Worm (Caenorhabditis elegans) whole organism, L1 larva: ENCODE measurements around the gene trxr-1.

Source experiments
- C04F5.9 ChIP-seq: sonication (generic microtip); optimal IDR thresholded peaks from 2 replicates; lab custom pipeline; 2016; ENCODE audit warnings: missing genetic modification characterization, missing compliant biosample characterization
- F16B12.6 ChIP-seq: fragments of 150-350 bp; optimal IDR thresholded peaks from 2 replicates; lab custom pipeline; 2014; ENCODE audit warnings: missing biosample characterization, missing genetic modification characterization
- Y116A8C.19 ChIP-seq: sonication (generic microtip); optimal IDR thresholded peaks from 2 replicates; lab custom pipeline; 2016; ENCODE audit warnings: missing compliant biosample characterization, missing genetic modification characterization, borderline replicate concordance
- aha-1 ChIP-seq: fragments of 150-350 bp; optimal IDR thresholded peaks from 2 replicates; lab custom pipeline; 2014; ENCODE audit warnings: missing biosample characterization, missing genetic modification characterization
- alr-1 ChIP-seq: fragments of 200-800 bp; sonication (Bioruptor generic); optimal IDR thresholded peaks from 2 replicates; lab custom pipeline; 2018; ENCODE audit warnings: borderline replicate concordance, mild to moderate bottlenecking, missing genetic modification characterization, missing compliant biosample characterization
- blmp-1 ChIP-seq: fragments of 150-350 bp; optimal IDR thresholded peaks from 2 replicates; lab custom pipeline; 2014; ENCODE audit warnings: missing biosample characterization, missing genetic modification characterization
- ceh-63 ChIP-seq: fragments of 200-800 bp; sonication (Bioruptor generic); optimal IDR thresholded peaks from 2 replicates; lab custom pipeline; 2018; ENCODE audit warnings: mild to moderate bottlenecking, missing genetic modification characterization, missing compliant biosample characterization
- ceh-8 ChIP-seq: fragments of 200-800 bp; sonication (Bioruptor generic); optimal IDR thresholded peaks from 2 replicates; lab custom pipeline; 2018; ENCODE audit warnings: mild to moderate bottlenecking, missing genetic modification characterization, moderate library complexity, missing compliant biosample characterization
- ceh-82 ChIP-seq, 3 experiments: fragments of 150-350 bp in 1 of 3; sonication (generic microtip) in 2 of 3; optimal IDR thresholded peaks; 2 replicates each; lab custom pipeline; 2014 to 2017; ENCODE audit warnings: missing biosample characterization in 3 of 3, missing genetic modification characterization in 3 of 3
- ceh-88 ChIP-seq: fragments of 200-800 bp; sonication (Bioruptor generic); IDR thresholded peaks from 2 replicates; pipeline ENCODE4 v1.3.6; 2022; ENCODE audit warnings: missing genetic modification characterization, missing compliant biosample characterization
- ceh-90 ChIP-seq: sonication (generic microtip); optimal IDR thresholded peaks from 2 replicates; lab custom pipeline; 2016; ENCODE audit warnings: missing genetic modification characterization, missing compliant biosample characterization
- dsc-1 ChIP-seq: sonication (generic microtip); optimal IDR thresholded peaks from 2 replicates; lab custom pipeline; 2016; ENCODE audit warnings: mild to moderate bottlenecking, missing genetic modification characterization, missing compliant biosample characterization
- efl-1 ChIP-seq, 4 experiments: fragments of 150-350 bp; optimal IDR thresholded peaks in 3 of 4; peaks in 1 of 4; 1 replicate in 1 of 4; 2 replicates in 3 of 4; lab custom pipeline; 2014; ENCODE audit warnings: missing biosample characterization in 2 of 4, missing genetic modification characterization in 2 of 4, missing genetic modification reagents in 2 of 4
- efl-3 ChIP-seq: fragments of 200-800 bp; sonication (Bioruptor generic); optimal IDR thresholded peaks from 2 replicates; lab custom pipeline; 2018; ENCODE audit warnings: mild to moderate bottlenecking, missing genetic modification characterization, missing compliant biosample characterization
- egl-13 ChIP-seq: sonication (generic microtip); optimal IDR thresholded peaks from 2 replicates; lab custom pipeline; 2016; ENCODE audit warnings: missing genotype, missing genetic modification reagents, missing genetic modification characterization, missing compliant biosample characterization
- elt-2 ChIP-seq: sonication (generic microtip); optimal IDR thresholded peaks from 2 replicates; lab custom pipeline; 2016; ENCODE audit warnings: missing genetic modification characterization, mild to moderate bottlenecking, inconsistent platforms, missing compliant biosample characterization, missing genetic modification reagents
- elt-3 ChIP-seq, 6 experiments: fragments of 150-350 bp in 1 of 6; sonication (generic microtip); optimal IDR thresholded peaks; 2 replicates each; lab custom pipeline; 2017 to 2018; ENCODE audit warnings: missing biosample characterization in 6 of 6, missing genetic modification characterization in 6 of 6, inconsistent platforms in 1 of 6
- fkh-4 ChIP-seq: sonication (generic microtip); optimal IDR thresholded peaks from 2 replicates; lab custom pipeline; 2016; ENCODE audit warnings: missing compliant biosample characterization, missing genetic modification characterization, borderline replicate concordance
- grh-1 ChIP-seq: fragments of 200-800 bp; sonication (Bioruptor generic); IDR thresholded peaks from 2 replicates; pipeline ENCODE4 v1.3.6; 2022; ENCODE audit warnings: missing genetic modification reagents, missing genetic modification characterization, missing compliant biosample characterization
- hpl-2 ChIP-seq: fragments of 150-350 bp; optimal IDR thresholded peaks from 2 replicates; lab custom pipeline; 2014; ENCODE audit warnings: missing biosample characterization, missing genetic modification reagents, missing genetic modification characterization
- irx-1 ChIP-seq: sonication (generic microtip); optimal IDR thresholded peaks from 2 replicates; lab custom pipeline; 2016; ENCODE audit warnings: missing genetic modification characterization, missing compliant biosample characterization
- isw-1 ChIP-seq: fragments of 200-800 bp; sonication (Bioruptor generic); IDR thresholded peaks from 2 replicates; pipeline ENCODE4 v1.3.6; 2022; ENCODE audit warnings: missing genetic modification characterization, missing compliant biosample characterization
- lin-13 ChIP-seq: fragments of 150-350 bp; optimal IDR thresholded peaks from 2 replicates; lab custom pipeline; 2014; ENCODE audit warnings: missing biosample characterization, missing genetic modification reagents, missing genetic modification characterization
- lin-14 ChIP-seq: fragments of 200-800 bp; sonication (Bioruptor generic); optimal IDR thresholded peaks from 2 replicates; lab custom pipeline; 2018; ENCODE audit warnings: mild to moderate bottlenecking, missing genetic modification characterization, moderate library complexity, missing compliant biosample characterization
- lin-15B ChIP-seq: fragments of 150-350 bp; sonication (generic microtip); optimal IDR thresholded peaks from 3 replicates; lab custom pipeline; 2014; ENCODE audit warnings: missing biosample characterization, missing genetic modification characterization
- lin-35 ChIP-seq, 2 experiments: fragments of 150-350 bp; optimal IDR thresholded peaks; 2 replicates each; lab custom pipeline; 2014; ENCODE audit warnings: missing biosample characterization in 2 of 2, missing genetic modification characterization in 2 of 2, missing genetic modification reagents in 2 of 2
- lsy-2 ChIP-seq, 2 experiments: fragments of 150-350 bp; optimal IDR thresholded peaks; 2 replicates each; lab custom pipeline; 2014; ENCODE audit warnings: missing biosample characterization in 2 of 2, missing genetic modification characterization in 2 of 2
- mab-9 ChIP-seq: fragments of 200-800 bp; sonication (Bioruptor generic); IDR thresholded peaks from 2 replicates; pipeline ENCODE4 v1.3.6; 2022; ENCODE audit warnings: missing genetic modification reagents, missing genetic modification characterization, missing compliant biosample characterization
- mdl-1 ChIP-seq, 2 experiments: fragments of 150-350 bp; optimal IDR thresholded peaks; 2 replicates each; lab custom pipeline; 2014 to 2017; ENCODE audit warnings: missing biosample characterization in 2 of 2, missing genetic modification characterization in 2 of 2, inconsistent platforms in 1 of 2
- mef-2 ChIP-seq: fragments of 150-350 bp; optimal IDR thresholded peaks from 2 replicates; lab custom pipeline; 2014; ENCODE audit warnings: missing biosample characterization, missing genetic modification characterization
- nhr-19 ChIP-seq: fragments of 200-800 bp; sonication (Bioruptor generic); conservative IDR thresholded peaks from 2 replicates; pipeline ENCODE4 v1.3.6; 2022; ENCODE audit warnings: missing genetic modification characterization, missing compliant biosample characterization
- nhr-237 ChIP-seq: fragments of 150-350 bp; optimal IDR thresholded peaks from 2 replicates; lab custom pipeline; 2014; ENCODE audit warnings: missing biosample characterization, missing genetic modification characterization
- nhr-47 ChIP-seq: sonication (generic microtip); optimal IDR thresholded peaks from 2 replicates; lab custom pipeline; 2016; ENCODE audit warnings: mild to moderate bottlenecking, missing genetic modification characterization, moderate library complexity, missing compliant biosample characterization
- nhr-71 ChIP-seq: sonication (generic microtip); optimal IDR thresholded peaks from 2 replicates; lab custom pipeline; 2016; ENCODE audit warnings: mild to moderate bottlenecking, missing genetic modification characterization, moderate library complexity, missing compliant biosample characterization
- nhr-77 ChIP-seq: fragments of 150-350 bp; optimal IDR thresholded peaks from 2 replicates; lab custom pipeline; 2014; ENCODE audit warnings: missing biosample characterization, missing genetic modification characterization
- pag-3 ChIP-seq: sonication (generic microtip); optimal IDR thresholded peaks from 2 replicates; lab custom pipeline; 2017; ENCODE audit warnings: missing genetic modification characterization, mild to moderate bottlenecking, missing compliant biosample characterization, antibody characterized with exemption, borderline replicate concordance; ENCODE audit not compliant: insufficient read depth
- pax-3 ChIP-seq: fragments of 200-800 bp; sonication (Bioruptor generic); optimal IDR thresholded peaks from 2 replicates; lab custom pipeline; 2018; ENCODE audit warnings: mild to moderate bottlenecking, missing genetic modification characterization, moderate library complexity, missing compliant biosample characterization
- pqm-1 ChIP-seq: sonication (generic microtip); optimal IDR thresholded peaks from 3 replicates; lab custom pipeline; 2017; ENCODE audit warnings: missing biosample characterization, missing genetic modification characterization
- rnt-1 ChIP-seq: sonication (generic microtip); optimal IDR thresholded peaks from 2 replicates; lab custom pipeline; 2016; ENCODE audit warnings: mild to moderate bottlenecking, missing genetic modification characterization, moderate library complexity, missing compliant biosample characterization
- snpc-4 ChIP-seq: fragments of 150-350 bp; optimal IDR thresholded peaks from 2 replicates; lab custom pipeline; 2014; ENCODE audit warnings: missing biosample characterization, missing genetic modification characterization
- snu-23 ChIP-seq: sonication (generic microtip); optimal IDR thresholded peaks from 2 replicates; lab custom pipeline; 2016; ENCODE audit warnings: missing genetic modification characterization, missing compliant biosample characterization
- sox-4 ChIP-seq: sonication (generic microtip); optimal IDR thresholded peaks from 2 replicates; lab custom pipeline; 2016; ENCODE audit warnings: missing genetic modification characterization, missing compliant biosample characterization
- tlp-1 ChIP-seq: fragments of 150-350 bp; optimal IDR thresholded peaks from 2 replicates; lab custom pipeline; 2014; ENCODE audit warnings: missing biosample characterization, missing genetic modification characterization
- unc-30 ChIP-seq: sonication (generic microtip); optimal IDR thresholded peaks from 2 replicates; lab custom pipeline; 2017; ENCODE audit warnings: missing biosample characterization, missing genetic modification characterization
- unc-62 ChIP-seq: fragments of 150-350 bp; optimal IDR thresholded peaks from 2 replicates; lab custom pipeline; 2014; ENCODE audit warnings: missing biosample characterization, missing genetic modification reagents, missing genetic modification characterization
- xbp-1 ChIP-seq: sonication (generic microtip); optimal IDR thresholded peaks from 2 replicates; lab custom pipeline; 2016; ENCODE audit warnings: missing genetic modification characterization, missing compliant biosample characterization
- zag-1 ChIP-seq: fragments of 150-350 bp; optimal IDR thresholded peaks from 2 replicates; lab custom pipeline; 2014; ENCODE audit warnings: missing biosample characterization, missing genetic modification characterization
- ztf-4 ChIP-seq: fragments of 150-350 bp; optimal IDR thresholded peaks from 2 replicates; lab custom pipeline; 2014; ENCODE audit warnings: missing biosample characterization, missing genetic modification characterization

trxr-1 gene

DNA sequence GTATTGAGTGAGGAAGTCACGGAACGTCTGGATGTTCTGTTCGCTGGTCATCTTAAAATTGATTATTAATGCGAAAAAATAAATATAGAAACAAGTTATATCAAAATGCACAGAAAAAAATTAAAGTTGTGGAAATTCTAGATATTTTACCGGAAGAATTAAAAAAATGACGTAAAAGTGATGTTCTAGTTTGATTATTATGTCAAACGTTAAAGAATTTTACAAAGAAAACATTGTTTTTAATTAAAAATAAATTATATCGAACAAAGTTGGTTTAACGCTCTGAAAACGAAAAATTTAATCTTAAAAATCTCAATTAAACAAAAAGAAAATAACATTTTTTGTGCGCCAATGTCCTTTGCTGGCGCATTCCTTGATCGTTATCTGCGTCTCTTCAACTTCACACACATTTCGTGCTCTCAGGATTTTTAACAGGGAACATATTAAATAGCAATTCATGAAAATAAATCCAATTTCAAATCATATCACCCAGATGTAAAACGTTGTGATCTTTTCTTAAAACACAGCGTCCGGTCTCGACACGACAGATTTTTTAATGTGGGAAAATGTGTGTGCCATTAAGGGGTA lies 32.9 kb downstream of the trxr-1 start, which contains the start of gene tin-9.1 (continued):
- peak; percentile 22; the same call in 1 of the 2 replicates for TF ChIP-seq mab-9 (GFP tag; lab: Robert Waterston, UW)
- peak; percentile 75 to 87 (median 77) for TF ChIP-seq ceh-82 (tag; optimal IDR thresholded peaks at IDR 0.05; lab: Kevin White, UChicago)
- no peak for TF ChIP-seq zag-1 (tag; lab: Kevin White, UChicago)
- peak; percentile 76 for TF ChIP-seq blmp-1 (tag; lab: Kevin White, UChicago)
- peak; percentile 72 for TF ChIP-seq egl-13 (tag; lab: Kevin White, UChicago)
- peak in 1 of 2 experiments; percentile 72 for TF ChIP-seq mdl-1 (tag; optimal IDR thresholded peaks at IDR 0.05; lab: Kevin White, UChicago)
- no peak for TF ChIP-seq pqm-1 (tag; lab: Kevin White, UChicago)
- peak; percentile 83 for TF ChIP-seq rnt-1
- TF ChIP-seq ceh-8 (GFP tag; lab: Kevin White, UChicago): no peak
- TF ChIP-seq aha-1 (tag; lab: Kevin White, UChicago): no peak
- TF ChIP-seq Y116A8C.19 (tag; lab: Kevin White, UChicago): no peak
- peak; percentile 81 for TF ChIP-seq ztf-4
- peak; percentile 18 for TF ChIP-seq mef-2 (tag; lab: Kevin White, UChicago)
- peak; percentile 84 for TF ChIP-seq lin-35 (GFP tag; optimal IDR thresholded peaks at IDR 0.05; lab: Kevin White, UChicago)
- TF ChIP-seq elt-2 (tag; lab: Kevin White, UChicago): peak; percentile 30
- TF ChIP-seq nhr-77 (tag; lab: Kevin White, UChicago): peak; percentile 64
- TF ChIP-seq unc-30 (tag; lab: Kevin White, UChicago): no peak
- peak; percentile 77 to 84 for TF ChIP-seq efl-1 (optimal IDR thresholded peaks at IDR 0.05; lab: Kevin White, UChicago)
- TF ChIP-seq efl-1 (GFP tag; optimal IDR thresholded peaks at IDR 0.05 in 1 of 2; lab: Kevin White, UChicago): peak; percentile 80 to 97
- peak; percentile 58 for TF ChIP-seq lin-15B
- TF ChIP-seq irx-1 (tag; lab: Kevin White, UChicago): peak; percentile 68
- peak; percentile 84 for TF ChIP-seq xbp-1 (tag; lab: Kevin White, UChicago)
- no peak for TF ChIP-seq hpl-2
- peak; percentile 36 for TF ChIP-seq nhr-237 (tag; lab: Kevin White, UChicago)
- TF ChIP-seq lin-14 (GFP tag; lab: Kevin White, UChicago): peak; percentile 87
- peak; percentile 89 to 92 for TF ChIP-seq lsy-2 (tag; optimal IDR thresholded peaks at IDR 0.05; lab: Kevin White, UChicago)
- no peak for TF ChIP-seq ceh-90
- TF ChIP-seq ceh-63 (GFP tag; lab: Kevin White, UChicago): no peak
- no peak for TF ChIP-seq pax-3 (tag; lab: Kevin White, UChicago)
- TF ChIP-seq nhr-19: peak; percentile 91
- TF ChIP-seq unc-62 (GFP tag; lab: Kevin White, UChicago): no peak
- peak; percentile 75 for TF ChIP-seq ceh-88 (GFP tag; lab: Robert Waterston, UW)
- TF ChIP-seq F16B12.6 (tag; lab: Kevin White, UChicago): peak; percentile 39

DNA sequence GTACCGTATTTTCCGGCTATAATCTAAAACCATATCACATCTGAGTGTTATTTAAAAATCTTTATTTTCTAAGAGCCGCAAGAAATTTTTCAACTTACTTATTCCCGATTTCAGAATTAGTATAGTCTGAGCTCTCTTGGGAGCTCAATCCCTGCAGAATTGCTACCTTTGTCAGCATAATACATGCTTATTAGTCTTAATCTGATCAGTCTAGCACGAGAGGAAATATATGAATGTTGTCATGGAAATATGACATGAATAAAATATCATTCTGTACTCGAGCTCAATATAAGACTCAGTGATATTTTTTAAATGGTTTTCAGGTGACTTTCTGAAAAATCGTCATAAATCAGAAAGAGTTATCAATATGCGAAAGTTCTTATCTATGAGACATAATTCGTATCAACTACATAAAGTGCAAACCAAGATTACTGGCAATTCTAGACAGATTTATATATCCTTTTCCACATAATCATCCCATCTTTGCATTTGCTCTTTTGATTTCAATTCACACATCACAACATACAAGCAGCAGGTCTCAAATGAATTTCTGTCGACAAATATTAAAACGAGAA lies 33.7 kb downstream of the trxr-1 start:
- peak; percentile 9 for TF ChIP-seq nhr-71 (tag; lab: Kevin White, UChicago)
- TF ChIP-seq aha-1 (tag; lab: Kevin White, UChicago): no peak
- TF ChIP-seq fkh-4: no peak
- no peak for TF ChIP-seq pax-3 (tag; lab: Kevin White, UChicago)
- no peak for TF ChIP-seq isw-1 (GFP tag; lab: Robert Waterston, UW)
- TF ChIP-seq blmp-1 (tag; lab: Kevin White, UChicago): no peak
- no peak for TF ChIP-seq Y116A8C.19 (tag; lab: Kevin White, UChicago)
- no peak for TF ChIP-seq efl-3 (GFP tag; lab: Kevin White, UChicago)
- TF ChIP-seq sox-4: no peak
- TF ChIP-seq mdl-1 (tag; optimal IDR thresholded peaks at IDR 0.05; lab: Kevin White, UChicago): no peak
- no peak for TF ChIP-seq F16B12.6 (tag; lab: Kevin White, UChicago)
- TF ChIP-seq snu-23 (GFP tag; lab: Kevin White, UChicago): no peak
- peak; percentile 83 for TF ChIP-seq dsc-1 (tag; lab: Kevin White, UChicago)
- TF ChIP-seq alr-1 (tag; lab: Kevin White, UChicago): no peak
- TF ChIP-seq lin-13: no peak
- no peak for TF ChIP-seq mab-9 (GFP tag; lab: Robert Waterston, UW)
- TF ChIP-seq grh-1: no peak
- TF ChIP-seq elt-3 (tag; optimal IDR thresholded peaks at IDR 0.05; lab: Kevin White, UChicago): no peak
- peak; percentile 24 for TF ChIP-seq nhr-47 (tag; lab: Kevin White, UChicago)
- no peak for TF ChIP-seq snpc-4 (tag; lab: Kevin White, UChicago)
- no peak for TF ChIP-seq pag-3
- peak; percentile 51 for TF ChIP-seq ceh-8 (GFP tag; lab: Kevin White, UChicago)
- no peak for TF ChIP-seq C04F5.9 (tag; lab: Kevin White, UChicago)
- no peak for TF ChIP-seq hpl-2
- no peak for TF ChIP-seq lin-14 (GFP tag; lab: Kevin White, UChicago)
- no peak for TF ChIP-seq tlp-1 (tag; lab: Kevin White, UChicago)
- no peak for TF ChIP-seq lin-35 (GFP tag; optimal IDR thresholded peaks at IDR 0.05; lab: Kevin White, UChicago)
